Worm (Caenorhabditis elegans): Measurements from ENCODE around the gene C07B5.6.

ce11 chrX:9518719-9519118, at the start of gene C07B5.6:
- TF ChIP-seq nhr-237 (tag; optimal IDR thresholded peaks at IDR 0.05) (no peak), set-16 (GFP tag; IDR thresholded peaks at IDR 0.05) (no peak), lin-1 (GFP tag; IDR thresholded peaks at IDR 0.05) (no peak), jun-1 (tag; optimal IDR thresholded peaks at IDR 0.05) (no peak), ama-1 (optimal IDR thresholded peaks at IDR 0.05) (no peak), sdz-12 (GFP tag; optimal IDR thresholded peaks at IDR 0.05) (no peak), mdl-1 (tag; optimal IDR thresholded peaks at IDR 0.05) (no peak), dpl-1 (GFP tag; optimal IDR thresholded peaks at IDR 0.05) (no peak), zag-1 (tag; optimal IDR thresholded peaks at IDR 0.05) (no peak), unc-130 (GFP tag; optimal IDR thresholded peaks at IDR 0.05) (no peak), unc-62 (GFP tag; optimal IDR thresholded peaks at IDR 0.05 in 1 of 2) (peak in 1 of 2 experiments; percentile 82), unc-62 (tag; optimal IDR thresholded peaks at IDR 0.05) (no peak), lin-15B (tag; optimal IDR thresholded peaks at IDR 0.05) (no peak), nhr-25 (tag; optimal IDR thresholded peaks at IDR 0.05; ENCODE audit: borderline replicate concordance, insufficient read depth) (no peak)

Measured in whole organism, L4 larva.